Worm (Caenorhabditis elegans) whole organism, late embryonic: ENCODE results near the gene cgt-3.

Experiments used
- C08G9.2 ChIP-seq: sonication (generic microtip); optimal IDR thresholded peaks from 2 replicates; lab custom pipeline; 2016; ENCODE audit warnings: mild to moderate bottlenecking, missing genetic modification characterization, moderate library complexity, missing compliant biosample characterization
- ceh-14 ChIP-seq: sonication (generic microtip); optimal IDR thresholded peaks from 2 replicates; lab custom pipeline; 2016; ENCODE audit warnings: missing genotype, missing genetic modification characterization, missing compliant biosample characterization
- ceh-31 ChIP-seq: sonication (generic microtip); optimal IDR thresholded peaks from 2 replicates; lab custom pipeline; 2016; ENCODE audit warnings: missing genetic modification characterization, missing compliant biosample characterization
- ceh-9 ChIP-seq: sonication (generic microtip); optimal IDR thresholded peaks from 2 replicates; lab custom pipeline; 2016; ENCODE audit warnings: mild to moderate bottlenecking, missing genetic modification characterization, inconsistent platforms, missing compliant biosample characterization
- che-1 ChIP-seq: sonication (generic microtip); optimal IDR thresholded peaks from 2 replicates; lab custom pipeline; 2016; ENCODE audit warnings: mild to moderate bottlenecking, missing genetic modification characterization, missing compliant biosample characterization
- pqm-1 ChIP-seq: sonication (generic microtip); optimal IDR thresholded peaks from 2 replicates; lab custom pipeline; 2016; ENCODE audit warnings: missing genetic modification characterization, missing compliant biosample characterization
- unc-3 ChIP-seq, 2 experiments: fragments of 200-800 bp in 1 of 2; sonication (Bioruptor generic) in 1 of 2; sonication (generic microtip) in 1 of 2; conservative IDR thresholded peaks in 1 of 2; optimal IDR thresholded peaks in 1 of 2; 2 replicates each; pipeline versions ENCODE4 v1.3.6 to Lab custom; 2016 to 2022; ENCODE audit warnings: missing compliant biosample characterization in 2 of 2, missing genetic modification characterization in 2 of 2, missing genetic modification reagents in 1 of 2

ce11 chrII:5918149-5918697 lies 7.1 kb downstream of the cgt-3 start, which contains the start of gene ptp-2:
- TF ChIP-seq pqm-1 (tag; lab: Kevin White, UChicago), result no peak
- TF ChIP-seq ceh-31 (tag; lab: Kevin White, UChicago), result peak; percentile 36
- TF ChIP-seq C08G9.2 (tag; lab: Kevin White, UChicago), result no peak
- no peak for TF ChIP-seq ceh-14 (tag; lab: Kevin White, UChicago)
- TF ChIP-seq che-1, result no peak
- no peak for TF ChIP-seq ceh-9
- TF ChIP-seq unc-3 (GFP tag; conservative IDR thresholded peaks at IDR 0.05; lab: Robert Waterston, UW), result 0 out of 2 replicates have a peak, but pooled peaks have one; percentile 8
- TF ChIP-seq unc-3 (tag; optimal IDR thresholded peaks at IDR 0.05; lab: Kevin White, UChicago), result no peak
